Worm (Caenorhabditis elegans): Measurements from ENCODE around the gene Y69E1A.5.

Gene Y69E1A.5

ce11 chrIV:10933062-10933552 lies 24.3 kb downstream of the Y69E1A.5 start, which contains the start of the genes dnc-1 and lsm-7:
dnc-1 (minus strand) TSS chrIV:10933203.
lsm-7 (plus strand) TSS chrIV:10933502.
- peak; percentile 81 for TF ChIP-seq gmeb-1 (tag; optimal IDR thresholded peaks at IDR 0.05)
- no peak for TF ChIP-seq skn-1 (tag; optimal IDR thresholded peaks at IDR 0.05)
- no peak for TF ChIP-seq nhr-6 (tag; optimal IDR thresholded peaks at IDR 0.05)
- TF ChIP-seq snpc-4 (tag; optimal IDR thresholded peaks at IDR 0.05): peak; percentile 28
- peak; percentile 56 for TF ChIP-seq lin-11 (tag; optimal IDR thresholded peaks at IDR 0.05)
- peak; percentile 95 for TF ChIP-seq unc-55 (GFP tag; optimal IDR thresholded peaks at IDR 0.05)
- TF ChIP-seq fos-1 (tag; optimal IDR thresholded peaks at IDR 0.05): peak; percentile 61
- TF ChIP-seq C34F6.9 (tag; optimal IDR thresholded peaks at IDR 0.05): peak; percentile 95
- TF ChIP-seq ceh-82 (tag; optimal IDR thresholded peaks at IDR 0.05): no peak
- peak; percentile 30 for TF ChIP-seq sma-3 (GFP tag; optimal IDR thresholded peaks at IDR 0.05)
- no peak for TF ChIP-seq ama-1 (optimal IDR thresholded peaks at IDR 0.05)
- TF ChIP-seq ztf-4 (tag; optimal IDR thresholded peaks at IDR 0.05): peak; percentile 17
- no peak for TF ChIP-seq blmp-1 (tag; optimal IDR thresholded peaks at IDR 0.05; ENCODE audit: insufficient read depth)
- peak; percentile 75 for TF ChIP-seq nhr-129 (tag; optimal IDR thresholded peaks at IDR 0.05)
- no peak for TF ChIP-seq ztf-11 (tag; optimal IDR thresholded peaks at IDR 0.05)
- no peak for TF ChIP-seq mbf-1 (tag; optimal IDR thresholded peaks at IDR 0.05)
- TF ChIP-seq ZK546.5 (tag; optimal IDR thresholded peaks at IDR 0.05): peak; percentile 4
- peak in 1 of 2 experiments; percentile 2 for TF ChIP-seq mdl-1 (tag; optimal IDR thresholded peaks at IDR 0.05)
- peak; percentile 59 for TF ChIP-seq F13H6.1 (tag; optimal IDR thresholded peaks at IDR 0.05)
- peak; percentile 58 for TF ChIP-seq sem-4 (tag; optimal IDR thresholded peaks at IDR 0.05)
- TF ChIP-seq crh-2 (tag; optimal IDR thresholded peaks at IDR 0.05): peak; percentile 77
- no peak for TF ChIP-seq lin-39 (tag; optimal IDR thresholded peaks at IDR 0.05)
- no peak for TF ChIP-seq unc-62 (GFP tag; optimal IDR thresholded peaks at IDR 0.05)
- TF ChIP-seq lsy-2 (tag; optimal IDR thresholded peaks at IDR 0.05): peak; percentile 47 to 87
- TF ChIP-seq nhr-10 (tag; optimal IDR thresholded peaks at IDR 0.05): no peak
- TF ChIP-seq dmd-4 (tag; optimal IDR thresholded peaks at IDR 0.05): no peak
- TF ChIP-seq egl-27 (tag; optimal IDR thresholded peaks at IDR 0.05): peak; percentile 1
- peak; percentile 74 for TF ChIP-seq sma-9 (GFP tag; optimal IDR thresholded peaks at IDR 0.05)
- no peak for TF ChIP-seq sma-9 (tag; optimal IDR thresholded peaks at IDR 0.05)
- no peak for TF ChIP-seq elt-1 (tag; optimal IDR thresholded peaks at IDR 0.05)
- TF ChIP-seq zag-1 (tag; optimal IDR thresholded peaks at IDR 0.05): peak; percentile 30
- peak; percentile 75 for TF ChIP-seq nhr-25 (tag; optimal IDR thresholded peaks at IDR 0.05)
- no peak for TF ChIP-seq elt-3 (tag; optimal IDR thresholded peaks at IDR 0.05)
- peak; percentile 55 for TF ChIP-seq mab-5 (tag; optimal IDR thresholded peaks at IDR 0.05)
- peak; percentile 54 for TF ChIP-seq lin-13 (GFP tag; optimal IDR thresholded peaks at IDR 0.05)

ce11 chrIV:10919770-10920169 lies 37.7 kb downstream of the Y69E1A.5 start, which contains the start of gene rbr-2:
rbr-2 (plus strand) TSS chrIV:10920070.
- TF ChIP-seq elt-1 (tag; optimal IDR thresholded peaks at IDR 0.05): no peak
- TF ChIP-seq ZK546.5 (tag; optimal IDR thresholded peaks at IDR 0.05): no peak
- no peak for TF ChIP-seq alr-1 (tag; optimal IDR thresholded peaks at IDR 0.05)
- TF ChIP-seq nhr-6 (tag; optimal IDR thresholded peaks at IDR 0.05): no peak
- TF ChIP-seq unc-55 (GFP tag; optimal IDR thresholded peaks at IDR 0.05): no peak
- no peak for TF ChIP-seq nhr-23 (tag; optimal IDR thresholded peaks at IDR 0.05)
- TF ChIP-seq sma-9 (GFP tag; optimal IDR thresholded peaks at IDR 0.05): no peak
- TF ChIP-seq sma-9 (tag; optimal IDR thresholded peaks at IDR 0.05): no peak
- TF ChIP-seq lin-13 (GFP tag; optimal IDR thresholded peaks at IDR 0.05): no peak
- TF ChIP-seq mab-5 (tag; optimal IDR thresholded peaks at IDR 0.05): no peak
- no peak for TF ChIP-seq zag-1 (tag; optimal IDR thresholded peaks at IDR 0.05)
- no peak for TF ChIP-seq lin-39 (tag; optimal IDR thresholded peaks at IDR 0.05)
- no peak for TF ChIP-seq sma-3 (GFP tag; optimal IDR thresholded peaks at IDR 0.05)
- TF ChIP-seq ama-1 (optimal IDR thresholded peaks at IDR 0.05): no peak
- no peak for TF ChIP-seq egl-27 (tag; optimal IDR thresholded peaks at IDR 0.05)
- no peak for TF ChIP-seq lin-11 (tag; optimal IDR thresholded peaks at IDR 0.05)
- TF ChIP-seq gmeb-1 (tag; optimal IDR thresholded peaks at IDR 0.05): no peak
- TF ChIP-seq unc-62 (GFP tag; optimal IDR thresholded peaks at IDR 0.05): no peak

- no peak for TF ChIP-seq alr-1 (tag; optimal IDR thresholded peaks at IDR 0.05)
- TF ChIP-seq unc-62 (GFP tag; optimal IDR thresholded peaks at IDR 0.05): no peak
- peak; percentile 45 for TF ChIP-seq ceh-16 (tag; optimal IDR thresholded peaks at IDR 0.05)
- TF ChIP-seq ama-1 (optimal IDR thresholded peaks at IDR 0.05): peak; percentile 74
- TF ChIP-seq R02D3.7 (tag; optimal IDR thresholded peaks at IDR 0.05): no peak
- peak; percentile 40 for TF ChIP-seq blmp-1 (tag; optimal IDR thresholded peaks at IDR 0.05; ENCODE audit: insufficient read depth)
- TF ChIP-seq dmd-4 (tag; optimal IDR thresholded peaks at IDR 0.05): no peak
- TF ChIP-seq nhr-21 (tag; optimal IDR thresholded peaks at IDR 0.05): peak; percentile 61
- peak; percentile 84 for TF ChIP-seq crh-2 (tag; optimal IDR thresholded peaks at IDR 0.05)
- peak; percentile 51 for TF ChIP-seq egl-27 (tag; optimal IDR thresholded peaks at IDR 0.05)
- TF ChIP-seq nhr-25 (tag; optimal IDR thresholded peaks at IDR 0.05): peak; percentile 58
- TF ChIP-seq unc-39 (tag; optimal IDR thresholded peaks at IDR 0.05): no peak
- peak; percentile 87 for TF ChIP-seq nhr-129 (tag; optimal IDR thresholded peaks at IDR 0.05)
- peak in 1 of 2 experiments; percentile 77 for TF ChIP-seq mdl-1 (tag; optimal IDR thresholded peaks at IDR 0.05)
- TF ChIP-seq nhr-11 (tag; optimal IDR thresholded peaks at IDR 0.05): no peak
- peak; percentile 76 for TF ChIP-seq sma-3 (GFP tag; optimal IDR thresholded peaks at IDR 0.05)
- peak; percentile 65 for TF ChIP-seq gmeb-1 (tag; optimal IDR thresholded peaks at IDR 0.05)
- TF ChIP-seq sem-4 (tag; optimal IDR thresholded peaks at IDR 0.05): peak; percentile 58
- no peak for TF ChIP-seq elt-3 (tag; optimal IDR thresholded peaks at IDR 0.05)
- no peak for TF ChIP-seq elt-1 (tag; optimal IDR thresholded peaks at IDR 0.05)
- TF ChIP-seq nhr-12 (tag; optimal IDR thresholded peaks at IDR 0.05): no peak
- peak; percentile 84 for TF ChIP-seq mab-5 (tag; optimal IDR thresholded peaks at IDR 0.05)
- peak; percentile 58 for TF ChIP-seq fos-1 (tag; optimal IDR thresholded peaks at IDR 0.05)
- TF ChIP-seq ztf-4 (tag; optimal IDR thresholded peaks at IDR 0.05): peak; percentile 26
- TF ChIP-seq lsy-2 (tag; optimal IDR thresholded peaks at IDR 0.05): peak; percentile 40 to 80
- no peak for TF ChIP-seq skn-1 (tag; optimal IDR thresholded peaks at IDR 0.05)
- TF ChIP-seq aly-2 (tag; optimal IDR thresholded peaks at IDR 0.05): no peak
These were observed 38.4 kb downstream of the Y69E1A.5 start for ce11 chrIV:10918877-10919560.

Data from whole organism, L2 larva.